Fruit fly (Drosophila melanogaster): ENCODE measurements around the gene CG5653.

Gene CG5653

dm6 chr3L:8920710-8921109 lies 45.5 kb downstream of the CG5653 start (continued):
- TF ChIP-seq CG11504 (tag; optimal IDR thresholded peaks at IDR 0.05) (peak; percentile 85), CG14860 (GFP tag; IDR thresholded peaks at IDR 0.05; ENCODE audit: partially characterized antibody) (no peak), nerfin-2 (GFP tag; IDR thresholded peaks at IDR 0.05; ENCODE audit: partially characterized antibody) (no peak), CG3163 (GFP tag; optimal IDR thresholded peaks at IDR 0.05) (no peak), kah (GFP tag; optimal IDR thresholded peaks at IDR 0.05) (peak; percentile 52), CG17912 (GFP tag; optimal IDR thresholded peaks at IDR 0.05) (no peak), CG6791 (GFP tag; IDR thresholded peaks at IDR 0.05; ENCODE audit: partially characterized antibody) (no peak), CG14441 (GFP tag; IDR thresholded peaks at IDR 0.05) (peak; percentile 71), CG4854 (GFP tag; optimal IDR thresholded peaks at IDR 0.05) (peak; percentile 36), eyg (GFP tag; optimal IDR thresholded peaks at IDR 0.05) (no peak), BtbVII (GFP tag; optimal IDR thresholded peaks at IDR 0.05) (peak; percentile 50), Elba2 (GFP tag; optimal IDR thresholded peaks at IDR 0.05) (no peak), Lhr (GFP tag; optimal IDR thresholded peaks at IDR 0.05) (no peak), CG1832 (GFP tag; optimal IDR thresholded peaks at IDR 0.05) (no peak), Stat92E (GFP tag; optimal IDR thresholded peaks at IDR 0.05) (no peak), CG9727 (GFP tag; optimal IDR thresholded peaks at IDR 0.05) (peak; percentile 14), CG13123 (GFP tag; optimal IDR thresholded peaks at IDR 0.05) (peak; percentile 22), onecut (GFP tag; IDR thresholded peaks at IDR 0.05) (peak; percentile 53), ken (GFP tag; IDR thresholded peaks at IDR 0.05) (peak; percentile 55; the same call in 1 of the 3 replicates), hbn (GFP tag; IDR thresholded peaks at IDR 0.05; ENCODE audit: partially characterized antibody) (no peak), luna (GFP tag; optimal IDR thresholded peaks at IDR 0.05) (no peak), CG6683 (GFP tag; optimal IDR thresholded peaks at IDR 0.05) (peak; percentile 29), CG9215 (GFP tag; IDR thresholded peaks at IDR 0.05) (no peak), CG12155 (GFP tag; optimal IDR thresholded peaks at IDR 0.05) (peak; percentile 36), vnd (GFP tag; IDR thresholded peaks at IDR 0.05; ENCODE audit: partially characterized antibody) (no peak), CG34224 (GFP tag; IDR thresholded peaks at IDR 0.05; ENCODE audit: partially characterized antibody) (no peak), exex (tag; optimal IDR thresholded peaks at IDR 0.05) (peak; percentile 10), vfl (GFP tag; optimal IDR thresholded peaks at IDR 0.05) (no peak), pb (GFP tag; optimal IDR thresholded peaks at IDR 0.05) (peak; percentile 45), NfI (GFP tag; optimal IDR thresholded peaks at IDR 0.05) (peak; percentile 44), CG12391 (tag; optimal IDR thresholded peaks at IDR 0.05) (peak; percentile 68), CG10462 (GFP tag; optimal IDR thresholded peaks at IDR 0.05) (peak; percentile 20), CG5953 (GFP tag; IDR thresholded peaks at IDR 0.05) (0 out of 2 replicates have a peak, but pooled peaks have one; percentile 26), Trl (optimal IDR thresholded peaks at IDR 0.05) (no peak), Trl (GFP tag; optimal IDR thresholded peaks at IDR 0.05) (peak; percentile 54), lmd (GFP tag; IDR thresholded peaks at IDR 0.05) (peak; percentile 71), tio (GFP tag; optimal IDR thresholded peaks at IDR 0.05) (peak; percentile 46), Scr (GFP tag; IDR thresholded peaks at IDR 0.05; ENCODE audit: partially characterized antibody) (no peak), Doc2 (GFP tag; IDR thresholded peaks at IDR 0.05) (no peak), CG11398 (GFP tag; optimal IDR thresholded peaks at IDR 0.05) (peak; percentile 16), fu2 (GFP tag; optimal IDR thresholded peaks at IDR 0.05) (peak; percentile 7), cad (GFP tag; optimal IDR thresholded peaks at IDR 0.05) (no peak), CG30020 (tag; optimal IDR thresholded peaks at IDR 0.05) (no peak), gem (tag; optimal IDR thresholded peaks at IDR 0.05) (peak; percentile 79), CG14710 (tag; optimal IDR thresholded peaks at IDR 0.05) (peak; percentile 27), CG13424 (tag; optimal IDR thresholded peaks at IDR 0.05) (peak; percentile 72), Mrtf (GFP tag; IDR thresholded peaks at IDR 0.05) (0 out of 3 replicates have a peak, but pooled peaks have one; percentile 42), yki (optimal IDR thresholded peaks at IDR 0.05) (no peak), Dbx (GFP tag; IDR thresholded peaks at IDR 0.05) (peak; percentile 59; the same call in 1 of the 3 replicates), slbo (GFP tag; IDR thresholded peaks at IDR 0.05) (peak; percentile 74), Bdp1 (GFP tag; optimal IDR thresholded peaks at IDR 0.05) (peak; percentile 30)
